Worm (Caenorhabditis elegans): ENCODE data around the gene oac-15.

DNA sequence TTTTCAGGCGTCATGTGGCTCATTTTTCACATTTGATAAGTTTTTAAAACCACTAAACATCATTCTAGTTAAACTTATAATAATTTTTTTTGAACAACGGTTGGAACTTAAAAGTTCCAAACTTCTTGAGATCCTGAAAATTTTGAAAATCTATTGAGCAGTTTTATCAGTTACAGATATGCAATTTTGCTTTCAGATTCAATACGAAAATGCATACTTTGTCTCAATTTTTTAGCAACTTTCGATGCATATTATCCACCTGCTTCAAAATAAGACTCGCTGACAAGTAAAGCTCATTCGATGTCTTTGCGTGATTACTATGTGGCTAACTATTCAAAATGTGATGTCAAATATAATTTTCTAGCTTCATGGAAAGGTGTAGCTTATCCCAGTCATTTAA is 36.8 kb upstream of the oac-15 start, which contains the start of gene srh-95:
- TF ChIP-seq efl-1 (GFP tag; optimal IDR thresholded peaks at IDR 0.05), result no peak
- no peak for TF ChIP-seq dpl-1 (GFP tag; optimal IDR thresholded peaks at IDR 0.05)
- no peak for TF ChIP-seq ceh-27 (GFP tag; optimal IDR thresholded peaks at IDR 0.05)
- TF ChIP-seq sptf-2 (GFP tag; optimal IDR thresholded peaks at IDR 0.05), result no peak
